Fruit fly (Drosophila melanogaster) whole organism: ENCODE measurements around the gene Shal.

Source experiments
- CG8478 ChIP-seq: fragments of >200 bp; optimal IDR thresholded peaks from 2 replicates; lab custom pipeline; 2018; ENCODE audit warnings: inconsistent platforms
- Dll ChIP-seq: fragments of >200 bp; optimal IDR thresholded peaks from 2 replicates; lab custom pipeline; 2017
- EcR ChIP-seq, 2 experiments: fragments of >200 bp; optimal IDR thresholded peaks; 2 replicates each; lab custom pipeline; 2017; ENCODE audit warnings: missing biosample characterization in 2 of 2, missing genetic modification characterization in 2 of 2, missing genetic modification reagents in 2 of 2
- pan ChIP-seq: fragments of >200 bp; optimal IDR thresholded peaks from 2 replicates; lab custom pipeline; 2017
- psq ChIP-seq: fragments of >200 bp; optimal IDR thresholded peaks from 2 replicates; lab custom pipeline; 2017
- usp ChIP-seq: fragments of >200 bp; optimal IDR thresholded peaks from 2 replicates; lab custom pipeline; 2017; ENCODE audit warnings: missing biosample characterization, missing genetic modification characterization, mixed read lengths

Gene Shal

dm6 chr3L:19590422-19590821 is 6.1 kb upstream of the Shal start, which contains the start of gene CG14100:
TSS of gene CG14100 (minus strand) at chr3L:19590524.
- TF ChIP-seq Dll (lab: Kevin White, UChicago) (no peak), EcR (GFP tag; optimal IDR thresholded peaks at IDR 0.05; lab: Kevin White, UChicago) (no peak)

dm6 chr3L:19585979-19586378 is 1.6 kb upstream of the Shal start, which contains the start of the genes CG9231 and CG9330:
TSS of gene CG9231 (minus strand) at chr3L:19586003.
TSS of gene CG9330 (plus strand) at chr3L:19586253.
- TF ChIP-seq Dll (lab: Kevin White, UChicago) (no peak), usp (GFP tag; lab: Kevin White, UChicago) (no peak), CG8478 (lab: Kevin White, UChicago) (no peak), EcR (GFP tag; optimal IDR thresholded peaks at IDR 0.05; lab: Kevin White, UChicago) (no peak), pan (lab: Kevin White, UChicago) (no peak), psq (no peak)

- no peak for TF ChIP-seq usp (GFP tag; lab: Kevin White, UChicago)
- TF ChIP-seq CG8478 (lab: Kevin White, UChicago), result no peak
- TF ChIP-seq EcR (GFP tag; optimal IDR thresholded peaks at IDR 0.05; lab: Kevin White, UChicago), result no peak
- no peak for TF ChIP-seq Dll (lab: Kevin White, UChicago)
- no peak for TF ChIP-seq pan (lab: Kevin White, UChicago)
- TF ChIP-seq psq, result no peak
Observed at dm6 chr3L:19580709-19581227, 3.6 kb downstream of the Shal start.

dm6 chr3L:19579346-19579745 is 5.0 kb downstream of the Shal start:
- no peak for TF ChIP-seq EcR (GFP tag; optimal IDR thresholded peaks at IDR 0.05; lab: Kevin White, UChicago)
- no peak for TF ChIP-seq CG8478 (lab: Kevin White, UChicago)
- TF ChIP-seq usp (GFP tag; lab: Kevin White, UChicago), result no peak
- no peak for TF ChIP-seq psq
- no peak for TF ChIP-seq Dll (lab: Kevin White, UChicago)
- no peak for TF ChIP-seq pan (lab: Kevin White, UChicago)

- TF ChIP-seq usp (GFP tag; lab: Kevin White, UChicago) (no peak), CG8478 (lab: Kevin White, UChicago) (no peak), Dll (lab: Kevin White, UChicago) (no peak), psq (no peak), EcR (GFP tag; optimal IDR thresholded peaks at IDR 0.05; lab: Kevin White, UChicago) (no peak), pan (lab: Kevin White, UChicago) (no peak)
Observed at dm6 chr3L:19575650-19576049, 8.7 kb downstream of the Shal start.

- TF ChIP-seq pan (lab: Kevin White, UChicago) (no peak), psq (no peak), EcR (GFP tag; optimal IDR thresholded peaks at IDR 0.05; lab: Kevin White, UChicago) (no peak), usp (GFP tag; lab: Kevin White, UChicago) (no peak), CG8478 (lab: Kevin White, UChicago) (no peak), Dll (lab: Kevin White, UChicago) (no peak)
Observed at dm6 chr3L:19574452-19574851, 9.9 kb downstream of the Shal start.

dm6 chr3L:19569407-19569806 is 15.0 kb downstream of the Shal start:
- TF ChIP-seq EcR (GFP tag; optimal IDR thresholded peaks at IDR 0.05; lab: Kevin White, UChicago) (no peak), usp (GFP tag; lab: Kevin White, UChicago) (no peak), Dll (lab: Kevin White, UChicago) (no peak), psq (no peak), CG8478 (lab: Kevin White, UChicago) (no peak), pan (lab: Kevin White, UChicago) (no peak)

- no peak for TF ChIP-seq psq
- TF ChIP-seq EcR (GFP tag; optimal IDR thresholded peaks at IDR 0.05; lab: Kevin White, UChicago), result no peak
- TF ChIP-seq CG8478 (lab: Kevin White, UChicago), result no peak
- no peak for TF ChIP-seq Dll (lab: Kevin White, UChicago)
- TF ChIP-seq usp (GFP tag; lab: Kevin White, UChicago), result no peak
- TF ChIP-seq pan (lab: Kevin White, UChicago), result no peak
Observed at dm6 chr3L:19568999-19569398, 15.4 kb downstream of the Shal start.

dm6 chr3L:19566127-19566526 is 18.2 kb downstream of the Shal start:
- TF ChIP-seq CG8478 (lab: Kevin White, UChicago) (no peak), EcR (GFP tag; optimal IDR thresholded peaks at IDR 0.05; lab: Kevin White, UChicago) (no peak), Dll (lab: Kevin White, UChicago) (no peak), psq (no peak), usp (GFP tag; lab: Kevin White, UChicago) (no peak), pan (lab: Kevin White, UChicago) (no peak)

dm6 chr3L:19564905-19565700 is 19.3 kb downstream of the Shal start:
- TF ChIP-seq pan (lab: Kevin White, UChicago) (no peak), Dll (lab: Kevin White, UChicago) (no peak), CG8478 (lab: Kevin White, UChicago) (no peak), psq (no peak), usp (GFP tag; lab: Kevin White, UChicago) (no peak), EcR (GFP tag; optimal IDR thresholded peaks at IDR 0.05; lab: Kevin White, UChicago) (no peak)

dm6 chr3L:19563014-19563413 is 21.4 kb downstream of the Shal start:
- no peak for TF ChIP-seq psq
- TF ChIP-seq pan (lab: Kevin White, UChicago), result no peak
- TF ChIP-seq usp (GFP tag; lab: Kevin White, UChicago), result no peak
- TF ChIP-seq Dll (lab: Kevin White, UChicago), result no peak
- no peak for TF ChIP-seq EcR (GFP tag; optimal IDR thresholded peaks at IDR 0.05; lab: Kevin White, UChicago)
- no peak for TF ChIP-seq CG8478 (lab: Kevin White, UChicago)
